Worm (Caenorhabditis elegans) whole organism, L4/young adult: ENCODE data around the gene nspe-7.

ENCODE experiments used
- W03F9.2 ChIP-seq: fragments of 150-350 bp; optimal IDR thresholded peaks from 2 replicates; lab custom pipeline; 2014; ENCODE audit warnings: missing biosample characterization, missing genetic modification characterization
- dao-5 ChIP-seq: sonication (generic microtip); optimal IDR thresholded peaks from 2 replicates; lab custom pipeline; 2016; ENCODE audit warnings: missing genotype, missing genetic modification characterization, moderate library complexity, missing compliant biosample characterization
- him-1 ChIP-seq: sonication (generic microtip); optimal IDR thresholded peaks from 2 replicates; lab custom pipeline; 2016; ENCODE audit warnings: missing genotype, missing genetic modification reagents, missing genetic modification characterization, missing compliant biosample characterization

- no peak for TF ChIP-seq W03F9.2 (tag; lab: Kevin White, UChicago)
- no peak for TF ChIP-seq him-1 (tag; lab: Kevin White, UChicago)
- TF ChIP-seq dao-5 (tag; lab: Kevin White, UChicago): no peak
Measured at ce11 chrII:12671892-12672291, 44.9 kb downstream of the nspe-7 start.
